Fruit fly (Drosophila melanogaster) whole organism, wandering third instar larva: Measurements from ENCODE around the gene Spn77Ba.

ENCODE experiments used
- Abd-B ChIP-seq: fragments of >200 bp; optimal IDR thresholded peaks from 2 replicates; lab custom pipeline; 2017; ENCODE audit warnings: missing biosample characterization, missing genetic modification characterization
- CG32264 ChIP-seq: fragments of 200-800 bp; sonication (Bioruptor generic); optimal IDR thresholded peaks from 2 replicates; lab custom pipeline; 2016; ENCODE audit warnings: missing biosample characterization, missing genetic modification characterization
- CG9705 ChIP-seq: fragments of 200-800 bp; sonication (Bioruptor generic); optimal IDR thresholded peaks from 2 replicates; lab custom pipeline; 2018; ENCODE audit warnings: missing biosample characterization, mild to moderate bottlenecking, missing genetic modification characterization
- Dfd ChIP-seq: fragments of >200 bp; optimal IDR thresholded peaks from 2 replicates; lab custom pipeline; 2017; ENCODE audit warnings: missing biosample characterization, missing genetic modification characterization
- GATAd ChIP-seq: sonication (Bioruptor generic); optimal IDR thresholded peaks from 2 replicates; lab custom pipeline; 2016; ENCODE audit warnings: missing biosample characterization, missing genetic modification characterization
- HLH106 ChIP-seq: fragments of 200-800 bp; optimal IDR thresholded peaks from 3 replicates; lab custom pipeline; 2019; ENCODE audit warnings: missing biosample characterization, mild to moderate bottlenecking, missing genetic modification characterization, moderate library complexity
- Hnf4 ChIP-seq: fragments of 200-800 bp; sonication (Bioruptor generic); optimal IDR thresholded peaks from 2 replicates; lab custom pipeline; 2016; ENCODE audit warnings: missing biosample characterization, mild to moderate bottlenecking, missing genetic modification characterization
- Hr78 ChIP-seq: fragments of >200 bp; optimal IDR thresholded peaks from 2 replicates; lab custom pipeline; 2017; ENCODE audit warnings: missing biosample characterization, missing genetic modification characterization
- Hr83 ChIP-seq: fragments of 200-300 bp; sonication (Bioruptor generic); optimal IDR thresholded peaks from 2 replicates; lab custom pipeline; 2016; ENCODE audit warnings: missing biosample characterization, mild to moderate bottlenecking, missing genetic modification characterization, moderate library complexity; ENCODE audit not compliant: poor library complexity, severe bottlenecking
- Mio ChIP-seq: sonication (Bioruptor generic); optimal IDR thresholded peaks from 2 replicates; lab custom pipeline; 2016; ENCODE audit warnings: missing biosample characterization, missing genetic modification characterization
- Myc ChIP-seq: fragments of >200 bp; optimal IDR thresholded peaks from 2 replicates; lab custom pipeline; 2017
- N ChIP-seq: fragments of >200 bp; optimal IDR thresholded peaks from 2 replicates; lab custom pipeline; 2018; ENCODE audit warnings: missing biosample characterization, missing external identifiers, missing genetic modification characterization
- OdsH ChIP-seq: fragments of 200-800 bp; sonication (Bioruptor generic); optimal IDR thresholded peaks from 2 replicates; lab custom pipeline; 2016; ENCODE audit warnings: missing biosample characterization, mild to moderate bottlenecking, missing genetic modification characterization
- Rel ChIP-seq, 2 experiments: fragments of 200-800 bp; sonication (Bioruptor generic) in 1 of 2; optimal IDR thresholded peaks; 2 replicates in 1 of 2; 3 replicates in 1 of 2; lab custom pipeline; 2016 to 2019; ENCODE audit warnings: mild to moderate bottlenecking in 2 of 2, missing biosample characterization in 2 of 2, missing genetic modification characterization in 2 of 2, moderate library complexity in 1 of 2
- Vsx2 ChIP-seq: fragments of 200-300, 225-300 bp; sonication (Bioruptor generic); optimal IDR thresholded peaks from 2 replicates; lab custom pipeline; 2018; ENCODE audit warnings: missing biosample characterization, missing genetic modification characterization; ENCODE audit not compliant: partially characterized antibody
- br ChIP-seq: fragments of 200-800 bp; sonication (Bioruptor generic); optimal IDR thresholded peaks from 2 replicates; lab custom pipeline; 2016; ENCODE audit warnings: missing biosample characterization, missing genetic modification characterization
- brk ChIP-seq: fragments of 200-800 bp; sonication (Bioruptor generic); optimal IDR thresholded peaks from 2 replicates; lab custom pipeline; 2016; ENCODE audit warnings: missing biosample characterization, mild to moderate bottlenecking, missing genetic modification characterization
- dl ChIP-seq, 2 experiments: fragments of 175-275, 200-275 bp in 1 of 2; fragments of 200-275 bp in 1 of 2; sonication (Bioruptor generic); optimal IDR thresholded peaks; lab custom pipeline; 2018; ENCODE audit warnings: mild to moderate bottlenecking in 2 of 2, missing biosample characterization in 2 of 2, missing genetic modification characterization in 2 of 2, moderate library complexity in 2 of 2; ENCODE audit not compliant: partially characterized antibody in 2 of 2, insufficient read depth in 1 of 2
- ey ChIP-seq: fragments of 200-800 bp; sonication (Bioruptor generic); optimal IDR thresholded peaks from 2 replicates; lab custom pipeline; 2016; ENCODE audit warnings: missing biosample characterization, missing genetic modification characterization
- foxo ChIP-seq, 2 experiments: fragments of 200-800 bp; sonication (Bioruptor generic); optimal IDR thresholded peaks; 2 replicates in 1 of 2; 3 replicates in 1 of 2; lab custom pipeline; 2016 to 2017; ENCODE audit warnings: missing biosample characterization in 2 of 2, missing genetic modification characterization in 2 of 2
- fru ChIP-seq: fragments of 200-800 bp; sonication (Bioruptor generic); optimal IDR thresholded peaks from 3 replicates; lab custom pipeline; 2016; ENCODE audit warnings: missing biosample characterization, mild to moderate bottlenecking, missing genetic modification characterization
- h ChIP-seq: fragments of 200-800 bp; sonication (Bioruptor generic); optimal IDR thresholded peaks from 3 replicates; lab custom pipeline; 2016; ENCODE audit warnings: missing biosample characterization, mild to moderate bottlenecking, missing genetic modification characterization
- jim ChIP-seq: fragments of 175-275, 200-325 bp; sonication (Bioruptor generic); optimal IDR thresholded peaks from 2 replicates; lab custom pipeline; 2016; ENCODE audit warnings: missing biosample characterization, mild to moderate bottlenecking, missing genetic modification characterization
- lola ChIP-seq: fragments of >200 bp; optimal IDR thresholded peaks from 2 replicates; lab custom pipeline; 2017; ENCODE audit warnings: missing biosample characterization, missing genetic modification characterization
- pan ChIP-seq: fragments of >200 bp; optimal IDR thresholded peaks from 2 replicates; lab custom pipeline; 2017
- psq ChIP-seq: fragments of 200-800 bp; sonication (Bioruptor generic); optimal IDR thresholded peaks from 3 replicates; lab custom pipeline; 2017; ENCODE audit warnings: missing biosample characterization, mild to moderate bottlenecking, missing genetic modification characterization, moderate library complexity
- rgr ChIP-seq: fragments of 200-800 bp; sonication (Bioruptor generic); optimal IDR thresholded peaks from 3 replicates; lab custom pipeline; 2016; ENCODE audit warnings: missing biosample characterization, mild to moderate bottlenecking, missing genetic modification characterization
- sv ChIP-seq: fragments of 200-800 bp; sonication (Bioruptor generic); optimal IDR thresholded peaks from 3 replicates; lab custom pipeline; 2016; ENCODE audit warnings: missing biosample characterization, missing genetic modification characterization
- tai ChIP-seq: sonication (Bioruptor generic); optimal IDR thresholded peaks from 2 replicates; lab custom pipeline; 2016; ENCODE audit warnings: missing biosample characterization, missing genetic modification characterization
- usp ChIP-seq: fragments of >200 bp; optimal IDR thresholded peaks from 2 replicates; lab custom pipeline; 2017; ENCODE audit warnings: missing biosample characterization, missing genetic modification characterization

Spn77Ba gene

DNA sequence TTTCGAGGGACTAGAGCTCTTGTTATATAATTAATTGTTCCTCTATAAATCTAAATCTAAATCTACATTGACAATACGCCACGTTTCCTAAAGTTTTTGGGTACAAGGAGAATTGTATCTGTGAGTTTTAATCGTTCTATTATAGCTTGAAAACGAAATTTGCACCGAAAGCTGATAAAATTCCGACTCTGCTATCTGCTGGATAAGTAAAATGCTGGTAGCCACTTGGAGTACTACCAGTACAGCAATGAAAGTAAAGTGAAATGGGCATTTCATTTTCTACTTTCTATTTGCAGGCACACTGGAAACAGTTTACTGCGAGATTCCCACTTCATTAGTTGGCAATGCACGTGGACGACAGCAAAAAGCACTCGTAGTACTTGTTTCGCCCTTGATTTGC lies 36.2 kb downstream of the Spn77Ba start, which contains the start of gene CG5618:
Gene CG5618, plus strand, starts transcription at position 301 of the 400 bp plus-strand sequence.
- TF ChIP-seq usp (GFP tag; lab: Kevin White, UChicago) (no peak), Rel (GFP tag; optimal IDR thresholded peaks at IDR 0.05; lab: Kevin White, UChicago) (no peak), Rel (tag; optimal IDR thresholded peaks at IDR 0.05; lab: Kevin White, UChicago) (no peak), sv (no peak), pan (no peak), tai (no peak), Abd-B (GFP tag; lab: Kevin White, UChicago) (no peak), psq (no peak), Mio (GFP tag; lab: Kevin White, UChicago) (no peak)

DNA sequence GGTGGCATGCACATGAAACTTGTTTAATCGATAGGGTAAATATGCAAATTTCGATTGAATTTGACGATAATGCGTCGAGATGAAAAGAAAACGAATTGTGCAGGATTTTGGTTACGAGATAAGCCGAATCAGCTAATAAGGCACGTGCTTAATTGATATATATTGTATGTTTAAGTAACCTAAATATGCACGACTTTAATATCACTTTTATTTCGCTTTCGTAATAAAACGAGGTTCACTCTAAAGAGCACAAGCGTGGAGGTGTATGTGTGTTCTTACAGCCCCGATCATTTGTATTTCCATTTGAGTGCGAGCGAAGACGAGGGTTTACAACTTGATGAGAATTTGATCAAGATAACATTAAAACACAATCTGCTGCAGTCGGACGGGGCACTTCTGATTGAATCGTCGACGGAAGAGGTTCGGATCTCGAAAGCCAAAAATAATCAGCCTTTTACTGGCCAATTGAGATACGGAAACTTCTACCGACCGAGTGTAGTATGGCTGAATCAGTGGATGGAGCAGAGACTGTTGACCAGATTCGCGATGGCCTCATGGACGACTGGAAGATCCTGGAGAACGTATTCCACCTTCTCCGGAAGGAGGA lies 36.8 kb downstream of the Spn77Ba start:
- TF ChIP-seq br (GFP tag; lab: Kevin White, UChicago) = no peak
- TF ChIP-seq dl (GFP tag; optimal IDR thresholded peaks at IDR 0.05; lab: Kevin White, UChicago; ENCODE audit: insufficient read depth in 1 of 2, partially characterized antibody in 2 of 2) = no peak
- no peak for TF ChIP-seq Hr78 (GFP tag; lab: Kevin White, UChicago)
- TF ChIP-seq Abd-B (GFP tag; lab: Kevin White, UChicago) = no peak
- no peak for TF ChIP-seq Hnf4 (GFP tag; lab: Kevin White, UChicago)
- peak; percentile 10 for TF ChIP-seq Hr83 (GFP tag; lab: Kevin White, UChicago)
- peak; percentile 12 for TF ChIP-seq psq
- TF ChIP-seq HLH106 = no peak
- peak; percentile 15 for TF ChIP-seq OdsH (GFP tag; lab: Kevin White, UChicago)
- TF ChIP-seq Vsx2 (GFP tag; lab: Kevin White, UChicago) = no peak
- TF ChIP-seq N = no peak
- TF ChIP-seq fru = peak; percentile 57
- no peak for TF ChIP-seq Rel (GFP tag; optimal IDR thresholded peaks at IDR 0.05; lab: Kevin White, UChicago)
- TF ChIP-seq Rel (tag; optimal IDR thresholded peaks at IDR 0.05; lab: Kevin White, UChicago) = peak; percentile 70
- no peak for TF ChIP-seq GATAd (GFP tag; lab: Kevin White, UChicago)
- TF ChIP-seq jim (GFP tag; lab: Kevin White, UChicago) = no peak
- TF ChIP-seq Myc (lab: Kevin White, UChicago) = no peak
- TF ChIP-seq ey (GFP tag; lab: Kevin White, UChicago) = peak; percentile 51
- no peak for TF ChIP-seq lola (GFP tag; lab: Kevin White, UChicago)
- TF ChIP-seq rgr = peak; percentile 13
- TF ChIP-seq h (GFP tag; lab: Kevin White, UChicago) = peak; percentile 42
- no peak for TF ChIP-seq CG32264

- TF ChIP-seq CG9705 (GFP tag; lab: Kevin White, UChicago) = no peak
- TF ChIP-seq Abd-B (GFP tag; lab: Kevin White, UChicago) = no peak
- no peak for TF ChIP-seq Dfd (GFP tag; lab: Kevin White, UChicago)
- no peak for TF ChIP-seq N
- TF ChIP-seq fru = no peak
- TF ChIP-seq foxo (GFP tag; optimal IDR thresholded peaks at IDR 0.05; lab: Kevin White, UChicago) = no peak
- TF ChIP-seq rgr = no peak
- TF ChIP-seq jim (GFP tag; lab: Kevin White, UChicago) = no peak
- TF ChIP-seq, all 38 proteins: peak for 0
Observed at dm6 chr3L:20354363-20354762, 37.4 kb downstream of the Spn77Ba start.

DNA sequence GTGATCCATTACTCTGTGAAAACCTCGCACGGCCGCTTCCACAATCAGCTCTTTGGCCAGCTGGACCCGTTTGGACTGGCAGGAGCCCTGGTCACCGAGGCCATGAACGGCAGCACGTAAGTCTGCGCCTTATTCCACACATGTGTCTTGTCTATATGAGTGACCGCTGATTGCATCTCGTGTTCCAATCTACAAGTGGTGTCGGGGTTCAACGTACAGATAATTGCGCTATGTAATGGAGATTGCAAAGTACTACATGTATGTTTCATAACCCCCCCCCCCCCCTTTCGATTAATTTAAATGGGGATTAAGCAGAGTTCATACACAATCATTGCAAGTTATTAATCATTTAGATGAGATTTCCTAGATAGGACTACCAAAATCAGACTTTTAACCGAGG lies 37.9 kb downstream of the Spn77Ba start:
- TF ChIP-seq N (no peak), Rel (GFP tag; optimal IDR thresholded peaks at IDR 0.05; lab: Kevin White, UChicago) (no peak), Rel (tag; optimal IDR thresholded peaks at IDR 0.05; lab: Kevin White, UChicago) (peak; percentile 2)

- no peak for TF ChIP-seq brk (GFP tag; lab: Kevin White, UChicago)
- TF ChIP-seq Vsx2 (GFP tag; lab: Kevin White, UChicago) = peak; percentile 75
- TF ChIP-seq Rel (GFP tag; optimal IDR thresholded peaks at IDR 0.05; lab: Kevin White, UChicago) = no peak
- TF ChIP-seq Rel (tag; optimal IDR thresholded peaks at IDR 0.05; lab: Kevin White, UChicago) = peak; percentile 12
Observed at dm6 chr3L:20356613-20357012, 39.6 kb downstream of the Spn77Ba start, which contains the start of gene kin17. TSS of gene kin17 (plus strand) at chr3L:20356807.
